Worm (Caenorhabditis elegans) whole organism, mixed stage, embryonic: ENCODE measurements around the gene vha-18.

ENCODE experiments used
- drap-1 ChIP-seq: fragments of 200-800 bp; sonication (Bioruptor generic); optimal IDR thresholded peaks from 3 replicates; lab custom pipeline; 2018; ENCODE audit warnings: mild to moderate bottlenecking, missing genetic modification characterization, missing compliant biosample characterization
- nhr-237 ChIP-seq: fragments of 150-350 bp; optimal IDR thresholded peaks from 2 replicates; lab custom pipeline; 2014; ENCODE audit warnings: missing biosample characterization, missing genetic modification characterization
- snpc-4 ChIP-seq: fragments of 150-350 bp; optimal IDR thresholded peaks from 2 replicates; lab custom pipeline; 2014; ENCODE audit warnings: missing biosample characterization, missing genetic modification characterization
- unc-39 ChIP-seq: fragments of 150-350 bp; optimal IDR thresholded peaks from 2 replicates; lab custom pipeline; 2014; ENCODE audit warnings: missing biosample characterization, missing genetic modification characterization
- unc-62 ChIP-seq: fragments of 150-350 bp; optimal IDR thresholded peaks from 2 replicates; lab custom pipeline; 2014; ENCODE audit warnings: missing biosample characterization, missing genetic modification reagents, missing genetic modification characterization

DNA sequence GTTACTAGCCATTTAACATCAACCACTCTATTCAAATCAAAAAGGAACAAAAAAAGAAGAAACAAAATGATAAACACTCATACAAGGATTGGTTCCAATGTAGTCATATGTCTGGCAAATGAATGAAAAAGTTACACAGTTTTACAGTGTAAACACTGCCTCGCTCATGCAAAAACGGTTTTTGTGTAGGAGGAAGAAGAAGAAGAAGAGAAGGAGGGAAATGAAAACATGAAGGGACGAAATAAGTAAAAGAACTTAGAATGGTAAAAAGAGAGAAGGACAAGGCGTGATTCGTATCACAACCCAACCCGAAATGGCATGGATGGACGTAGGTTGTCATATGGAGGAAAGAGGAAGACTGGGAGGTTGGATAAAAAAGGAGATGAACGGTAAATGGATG, 6.4 kb downstream of the vha-18 start:
- TF ChIP-seq unc-62 (GFP tag; lab: Kevin White, UChicago) (no peak), nhr-237 (tag; lab: Kevin White, UChicago) (no peak), drap-1 (GFP tag; lab: Kevin White, UChicago) (no peak), unc-39 (tag; lab: Kevin White, UChicago) (no peak), snpc-4 (tag; lab: Kevin White, UChicago) (no peak)
